Worm (Caenorhabditis elegans): ENCODE results near the gene C33E10.8.

DNA sequence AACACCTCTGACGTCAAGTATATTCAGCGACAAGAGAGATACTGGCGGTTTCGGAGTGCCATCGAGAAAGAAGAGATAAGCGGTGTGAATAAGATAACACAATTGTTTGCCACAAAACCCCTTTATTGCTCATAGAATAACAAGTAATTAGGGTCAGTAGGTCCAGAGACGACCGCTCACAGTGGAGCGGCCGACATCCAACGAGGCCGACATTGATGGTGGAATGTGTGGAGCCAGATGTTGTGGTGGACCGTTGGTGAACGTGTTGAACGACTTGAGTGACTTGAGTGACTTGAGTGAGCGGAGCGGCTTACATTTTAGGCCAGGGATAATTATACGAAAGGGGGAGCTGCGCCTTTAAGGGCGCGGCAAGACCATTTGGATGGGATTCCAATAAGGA is 6.1 kb upstream of the C33E10.8 start:
- TF ChIP-seq nhr-237 (tag; optimal IDR thresholded peaks at IDR 0.05) = no peak
- TF ChIP-seq ama-1 (optimal IDR thresholded peaks at IDR 0.05) = no peak
- TF ChIP-seq nfya-1 (tag; optimal IDR thresholded peaks at IDR 0.05; ENCODE audit: insufficient read depth) = no peak
- no peak for TF ChIP-seq nhr-12 (tag; optimal IDR thresholded peaks at IDR 0.05)
- no peak for TF ChIP-seq ceh-9 (tag; optimal IDR thresholded peaks at IDR 0.05)
- TF ChIP-seq nhr-76 (tag; optimal IDR thresholded peaks at IDR 0.05) = no peak
- TF ChIP-seq unc-62 (GFP tag; optimal IDR thresholded peaks at IDR 0.05) = no peak

Measured in whole organism, L3 larva.